Worm (Caenorhabditis elegans) whole organism, midembryonic: Measurements from ENCODE around the gene F21D5.7.

Experiments used
- cog-1 ChIP-seq: sonication (generic microtip); optimal IDR thresholded peaks from 2 replicates; lab custom pipeline; 2016; ENCODE audit warnings: missing genetic modification characterization, missing compliant biosample characterization
- flt-1 ChIP-seq: fragments of 200-800 bp; sonication (Bioruptor generic); IDR thresholded peaks from 2 replicates; pipeline ENCODE4 v1.3.6; 2022; ENCODE audit warnings: missing genetic modification characterization, missing compliant biosample characterization
- med-1 ChIP-seq: sonication (generic microtip); optimal IDR thresholded peaks from 2 replicates; lab custom pipeline; 2017; ENCODE audit warnings: missing genetic modification characterization, mild to moderate bottlenecking, missing compliant biosample characterization, antibody characterized with exemption, missing genetic modification reagents; ENCODE audit not compliant: insufficient read depth
- ztf-29 ChIP-seq: fragments of 200-800 bp; sonication (Bioruptor generic); IDR thresholded peaks from 2 replicates; pipeline ENCODE4 v1.3.6; 2022; ENCODE audit warnings: missing genetic modification reagents, missing genetic modification characterization, missing compliant biosample characterization

DNA sequence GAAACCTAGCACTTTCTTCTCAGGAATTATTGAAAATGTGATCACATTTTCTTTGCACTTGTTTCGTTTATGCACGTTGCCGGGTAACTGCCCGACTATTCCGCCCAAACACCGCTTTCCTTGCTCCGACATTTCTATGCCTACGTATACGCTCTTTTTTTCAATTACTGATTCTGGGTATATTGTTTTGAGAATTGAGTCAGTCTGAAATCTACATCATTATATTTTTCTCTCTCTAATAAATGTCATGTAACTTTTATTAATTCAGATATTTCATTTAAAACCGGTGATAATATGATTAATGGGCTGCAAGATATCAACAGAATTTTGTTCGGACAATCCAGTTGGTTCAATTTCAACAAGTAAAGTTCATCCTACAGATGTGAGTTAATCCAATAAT lies 46.1 kb downstream of the F21D5.7 start, which contains the start of gene ttll-11:
- TF ChIP-seq med-1 (GFP tag; lab: Kevin White, UChicago) (no peak), flt-1 (GFP tag; lab: Robert Waterston, UW) (no peak), ztf-29 (GFP tag; lab: Robert Waterston, UW) (no peak), cog-1 (tag; lab: Kevin White, UChicago) (no peak)
